Worm (Caenorhabditis elegans): Measurements from ENCODE around the gene ufd-3.

ufd-3 gene

DNA sequence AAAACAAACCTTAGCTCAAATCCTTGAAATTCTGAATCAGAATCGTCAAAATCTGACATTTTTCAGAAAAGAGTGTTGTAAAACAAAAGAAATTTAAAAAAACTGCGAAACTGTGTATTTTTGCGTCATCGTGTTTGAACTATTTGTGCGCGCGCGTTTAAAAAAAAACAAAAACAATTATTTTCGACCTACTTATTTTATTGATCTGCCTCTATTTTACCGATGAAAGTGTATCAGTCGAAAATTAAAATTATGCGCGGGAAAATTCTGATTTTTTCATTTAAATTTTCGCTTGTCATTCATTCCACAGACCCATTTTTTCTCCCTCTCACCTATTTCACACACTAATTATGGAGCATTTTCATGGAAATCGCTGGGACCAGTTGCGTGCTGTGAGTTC is 1.7 kb upstream of the ufd-3 start, which contains the start of the genes C05C10.7 and C05C10.5:
Gene C05C10.7, minus strand, starts transcription at position 95 of the 400 bp plus-strand sequence.
Gene C05C10.5, plus strand, starts transcription at position 164 of the 400 bp plus-strand sequence.
- TF ChIP-seq hmbx-1 (tag; optimal IDR thresholded peaks at IDR 0.05) (no peak), tbx-11 (GFP tag; IDR thresholded peaks at IDR 0.05) (no peak), hnd-1 (tag; optimal IDR thresholded peaks at IDR 0.05) (no peak), ama-1 (optimal IDR thresholded peaks at IDR 0.05) (no peak), tbx-37 (GFP tag; conservative IDR thresholded peaks at IDR 0.05) (no peak), scrt-1 (GFP tag; IDR thresholded peaks at IDR 0.05) (no peak), ceh-13 (GFP tag; optimal IDR thresholded peaks at IDR 0.05) (no peak), F13C5.2 (tag; optimal IDR thresholded peaks at IDR 0.05) (no peak), aly-1 (tag; optimal IDR thresholded peaks at IDR 0.05) (no peak), pes-1 (GFP tag; IDR thresholded peaks at IDR 0.05) (no peak), tra-4 (tag; optimal IDR thresholded peaks at IDR 0.05) (no peak), flt-1 (GFP tag; IDR thresholded peaks at IDR 0.05) (no peak), B0310.2 (tag; optimal IDR thresholded peaks at IDR 0.05) (no peak), hmg-4 (GFP tag; optimal IDR thresholded peaks at IDR 0.05) (no peak)

DNA sequence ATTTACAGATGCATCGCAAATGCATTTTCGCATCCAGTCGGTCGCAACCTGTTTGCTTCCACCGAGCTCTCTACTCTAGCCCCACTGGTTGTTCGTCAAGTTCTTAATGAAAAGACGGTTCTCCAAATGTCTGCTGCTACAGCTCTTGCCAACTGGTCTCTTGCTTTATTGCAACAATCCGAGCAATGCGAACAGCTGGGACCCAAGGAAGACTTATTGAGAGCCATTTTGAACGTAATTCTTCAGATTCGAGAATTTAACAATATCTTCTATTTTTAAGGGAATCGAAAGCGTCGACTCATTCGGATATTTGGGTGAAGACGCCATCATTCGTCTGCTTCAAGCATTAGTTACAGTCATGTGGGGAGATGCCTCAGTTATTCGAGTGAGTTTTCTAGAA is 2.7 kb downstream of the ufd-3 start:
- TF ChIP-seq ceh-13 (GFP tag; optimal IDR thresholded peaks at IDR 0.05) = no peak
- TF ChIP-seq ets-7 (tag; optimal IDR thresholded peaks at IDR 0.05) = no peak
- no peak for TF ChIP-seq tbx-11 (GFP tag; IDR thresholded peaks at IDR 0.05)
- no peak for TF ChIP-seq pes-1 (GFP tag; IDR thresholded peaks at IDR 0.05)
- TF ChIP-seq flt-1 (GFP tag; IDR thresholded peaks at IDR 0.05) = no peak
- no peak for TF ChIP-seq ceh-36 (tag; optimal IDR thresholded peaks at IDR 0.05)
- TF ChIP-seq F13C5.2 (tag; optimal IDR thresholded peaks at IDR 0.05) = no peak
- TF ChIP-seq scrt-1 (GFP tag; IDR thresholded peaks at IDR 0.05) = no peak
- no peak for TF ChIP-seq hmg-4 (GFP tag; optimal IDR thresholded peaks at IDR 0.05)
- no peak for TF ChIP-seq tra-4 (tag; optimal IDR thresholded peaks at IDR 0.05)
- TF ChIP-seq B0310.2 (tag; optimal IDR thresholded peaks at IDR 0.05) = no peak
- no peak for TF ChIP-seq aly-1 (tag; optimal IDR thresholded peaks at IDR 0.05)
- no peak for TF ChIP-seq sea-1 (GFP tag; conservative IDR thresholded peaks at IDR 0.05)
- no peak for TF ChIP-seq hnd-1 (tag; optimal IDR thresholded peaks at IDR 0.05)
- no peak for TF ChIP-seq hmbx-1 (tag; optimal IDR thresholded peaks at IDR 0.05)
- no peak for TF ChIP-seq ama-1 (optimal IDR thresholded peaks at IDR 0.05)

DNA sequence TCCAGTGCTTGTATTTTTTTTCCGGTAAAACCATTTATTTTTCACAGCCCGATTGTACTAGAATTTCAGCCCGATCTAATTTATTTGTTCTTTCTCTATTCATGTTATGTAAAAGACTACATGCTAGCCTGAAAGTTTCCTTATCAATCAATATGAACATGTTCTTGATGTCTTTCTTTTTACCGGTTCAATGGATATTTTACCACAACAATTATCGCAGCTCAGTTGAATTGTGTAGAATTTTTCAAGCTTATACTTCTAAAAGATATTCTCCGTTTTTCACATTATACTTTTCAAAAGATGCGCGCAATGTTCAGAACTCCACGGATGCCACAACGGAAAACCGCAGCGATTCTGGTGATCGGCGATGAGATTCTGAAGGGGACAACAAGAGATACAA is 3.3 kb downstream of the ufd-3 start, which contains the start of gene flad-1:
Gene flad-1, plus strand, starts transcription at position 301 of the 400 bp plus-strand sequence.
- TF ChIP-seq scrt-1 (GFP tag; IDR thresholded peaks at IDR 0.05) = no peak
- TF ChIP-seq tbx-11 (GFP tag; IDR thresholded peaks at IDR 0.05) = no peak
- no peak for TF ChIP-seq ceh-13 (GFP tag; optimal IDR thresholded peaks at IDR 0.05)
- no peak for TF ChIP-seq F13C5.2 (tag; optimal IDR thresholded peaks at IDR 0.05)
- TF ChIP-seq hmbx-1 (tag; optimal IDR thresholded peaks at IDR 0.05) = no peak

DNA sequence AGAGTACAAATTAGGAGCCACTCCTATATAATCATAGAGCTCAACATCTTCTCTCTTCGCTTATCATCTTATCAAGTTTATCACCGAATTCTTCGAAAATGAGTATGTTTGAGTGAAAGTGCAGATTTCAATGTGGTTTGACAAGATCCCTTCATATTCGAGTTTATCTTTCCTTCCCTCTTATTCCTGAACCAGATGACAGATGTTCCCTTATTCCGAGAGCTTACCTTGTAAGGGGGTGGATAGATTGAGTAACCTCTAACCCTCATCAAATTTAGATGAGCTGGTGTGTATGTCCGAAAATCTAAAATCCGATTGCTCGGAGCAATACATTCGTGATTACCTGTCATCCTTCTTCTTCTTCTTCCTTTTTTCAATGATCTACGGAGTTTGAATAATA is 8.1 kb downstream of the ufd-3 start:
- TF ChIP-seq tbx-11 (GFP tag; IDR thresholded peaks at IDR 0.05) = no peak
- TF ChIP-seq aly-1 (tag; optimal IDR thresholded peaks at IDR 0.05) = no peak
- TF ChIP-seq sea-1 (GFP tag; conservative IDR thresholded peaks at IDR 0.05) = no peak
- TF ChIP-seq ama-1 (optimal IDR thresholded peaks at IDR 0.05) = no peak
- no peak for TF ChIP-seq F13C5.2 (tag; optimal IDR thresholded peaks at IDR 0.05)
- no peak for TF ChIP-seq tbx-37 (GFP tag; conservative IDR thresholded peaks at IDR 0.05)
- no peak for TF ChIP-seq scrt-1 (GFP tag; IDR thresholded peaks at IDR 0.05)
- TF ChIP-seq ceh-36 (tag; optimal IDR thresholded peaks at IDR 0.05) = no peak
- TF ChIP-seq pes-1 (GFP tag; IDR thresholded peaks at IDR 0.05) = no peak
- TF ChIP-seq ceh-13 (GFP tag; optimal IDR thresholded peaks at IDR 0.05) = no peak
- TF ChIP-seq B0310.2 (tag; optimal IDR thresholded peaks at IDR 0.05) = no peak

DNA sequence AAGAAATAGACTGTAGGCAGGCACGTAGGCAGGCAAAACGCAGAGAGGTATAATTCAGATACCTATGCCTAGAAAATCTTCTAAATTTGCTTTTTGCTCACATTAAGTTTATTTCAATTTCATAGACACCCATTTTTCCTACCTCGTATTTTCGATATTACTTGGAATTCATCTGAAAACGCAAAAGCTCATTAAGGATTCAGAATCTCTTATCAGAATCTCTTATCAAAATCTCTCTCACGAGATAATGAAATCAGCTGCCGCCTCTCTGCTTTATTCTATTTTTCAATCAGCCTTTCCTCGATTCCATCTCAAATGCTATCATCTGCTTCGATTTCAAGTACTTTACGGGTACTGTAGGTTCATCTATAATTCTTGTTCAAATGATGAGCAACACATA is 11.3 kb downstream of the ufd-3 start:
- TF ChIP-seq aly-1 (tag; optimal IDR thresholded peaks at IDR 0.05) = no peak

DNA sequence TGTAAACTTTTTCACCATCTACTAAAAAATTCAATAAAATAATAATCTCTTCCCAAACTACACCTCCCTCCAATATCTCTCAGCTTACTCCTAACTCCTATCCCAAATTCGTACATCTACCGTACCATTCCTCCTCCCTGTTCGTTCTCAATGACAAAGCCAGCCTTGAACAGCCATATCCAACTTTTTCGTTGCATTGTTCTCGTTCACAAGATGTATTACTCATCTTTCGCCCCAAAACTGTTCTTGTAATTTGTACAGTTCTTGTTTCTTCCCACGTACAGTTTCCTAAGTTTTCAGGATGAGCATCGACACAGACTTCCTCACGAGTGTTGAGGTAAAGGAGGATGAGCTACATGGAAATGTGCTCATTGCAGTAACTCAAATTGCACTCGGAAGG is 14.3 kb downstream of the ufd-3 start, which contains the start of gene egl-43:
Gene egl-43, plus strand, starts transcription at position 301 of the 400 bp plus-strand sequence.
- TF ChIP-seq ceh-36 (tag; optimal IDR thresholded peaks at IDR 0.05) (no peak), ceh-13 (GFP tag; optimal IDR thresholded peaks at IDR 0.05) (no peak), tbx-11 (GFP tag; IDR thresholded peaks at IDR 0.05) (no peak), sea-1 (GFP tag; conservative IDR thresholded peaks at IDR 0.05) (no peak), aly-1 (tag; optimal IDR thresholded peaks at IDR 0.05) (no peak), F13C5.2 (tag; optimal IDR thresholded peaks at IDR 0.05) (no peak), flt-1 (GFP tag; IDR thresholded peaks at IDR 0.05) (no peak), scrt-1 (GFP tag; IDR thresholded peaks at IDR 0.05) (no peak), hmg-4 (GFP tag; optimal IDR thresholded peaks at IDR 0.05) (no peak), ama-1 (optimal IDR thresholded peaks at IDR 0.05) (no peak), hnd-1 (tag; optimal IDR thresholded peaks at IDR 0.05) (no peak), hmbx-1 (tag; optimal IDR thresholded peaks at IDR 0.05) (no peak), B0310.2 (tag; optimal IDR thresholded peaks at IDR 0.05) (no peak), pes-1 (GFP tag; IDR thresholded peaks at IDR 0.05) (no peak)

DNA sequence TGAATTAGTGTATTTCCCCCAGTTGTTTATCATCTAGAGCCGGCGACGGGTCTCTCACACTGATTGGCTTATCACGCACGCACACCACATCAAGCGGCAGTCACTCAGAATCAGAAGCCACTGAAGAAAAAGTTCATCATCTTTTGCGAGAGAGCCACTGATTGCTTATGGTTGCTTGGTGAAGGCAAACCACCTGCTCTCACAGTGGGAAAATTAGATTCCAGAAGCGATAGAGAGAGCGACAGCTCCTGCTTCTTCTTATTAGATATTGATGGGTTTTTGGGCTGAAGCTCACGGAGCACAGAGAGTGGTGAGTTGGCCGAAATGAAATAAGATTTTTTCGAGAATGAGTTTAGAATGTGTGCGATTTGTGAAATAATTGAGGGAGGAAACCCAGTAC is 15.6 kb downstream of the ufd-3 start:
- TF ChIP-seq ceh-13 (GFP tag; optimal IDR thresholded peaks at IDR 0.05) = no peak
- no peak for TF ChIP-seq tbx-11 (GFP tag; IDR thresholded peaks at IDR 0.05)
- no peak for TF ChIP-seq pes-1 (GFP tag; IDR thresholded peaks at IDR 0.05)
- no peak for TF ChIP-seq sea-1 (GFP tag; conservative IDR thresholded peaks at IDR 0.05)
- no peak for TF ChIP-seq hmbx-1 (tag; optimal IDR thresholded peaks at IDR 0.05)
- no peak for TF ChIP-seq aly-1 (tag; optimal IDR thresholded peaks at IDR 0.05)
- TF ChIP-seq flt-1 (GFP tag; IDR thresholded peaks at IDR 0.05) = no peak
- TF ChIP-seq F13C5.2 (tag; optimal IDR thresholded peaks at IDR 0.05) = no peak
- no peak for TF ChIP-seq ceh-36 (tag; optimal IDR thresholded peaks at IDR 0.05)
- TF ChIP-seq hnd-1 (tag; optimal IDR thresholded peaks at IDR 0.05) = no peak
- no peak for TF ChIP-seq scrt-1 (GFP tag; IDR thresholded peaks at IDR 0.05)
- no peak for TF ChIP-seq ets-7 (tag; optimal IDR thresholded peaks at IDR 0.05)
- no peak for TF ChIP-seq tbx-37 (GFP tag; conservative IDR thresholded peaks at IDR 0.05)
- no peak for TF ChIP-seq hmg-4 (GFP tag; optimal IDR thresholded peaks at IDR 0.05)
- TF ChIP-seq tra-4 (tag; optimal IDR thresholded peaks at IDR 0.05) = no peak
- TF ChIP-seq B0310.2 (tag; optimal IDR thresholded peaks at IDR 0.05) = no peak
- TF ChIP-seq ama-1 (optimal IDR thresholded peaks at IDR 0.05) = no peak

DNA sequence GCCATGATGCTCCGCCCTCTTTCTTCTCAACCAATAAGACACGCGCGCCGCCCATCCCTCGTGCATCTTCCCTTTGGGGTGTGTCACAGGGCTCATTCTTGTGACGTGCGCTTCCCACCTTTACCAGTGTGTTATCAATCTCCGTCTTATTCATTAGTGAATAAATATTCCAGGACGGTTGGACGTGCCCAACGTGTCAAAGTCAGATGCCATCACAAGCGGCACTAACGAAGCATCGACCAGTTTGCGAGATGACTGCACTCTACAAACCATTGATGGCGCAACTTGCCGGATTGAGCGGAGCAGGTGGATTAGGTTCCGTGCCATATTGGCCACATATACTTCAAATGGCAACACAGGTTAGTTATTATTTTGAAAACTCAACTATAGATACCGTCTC is 19.6 kb downstream of the ufd-3 start:
- TF ChIP-seq ets-7 (tag; optimal IDR thresholded peaks at IDR 0.05) = no peak
- no peak for TF ChIP-seq sea-1 (GFP tag; conservative IDR thresholded peaks at IDR 0.05)
- no peak for TF ChIP-seq aly-1 (tag; optimal IDR thresholded peaks at IDR 0.05)
- no peak for TF ChIP-seq pes-1 (GFP tag; IDR thresholded peaks at IDR 0.05)
- TF ChIP-seq flt-1 (GFP tag; IDR thresholded peaks at IDR 0.05) = no peak
- no peak for TF ChIP-seq ama-1 (optimal IDR thresholded peaks at IDR 0.05)
- no peak for TF ChIP-seq hnd-1 (tag; optimal IDR thresholded peaks at IDR 0.05)
- no peak for TF ChIP-seq B0310.2 (tag; optimal IDR thresholded peaks at IDR 0.05)
- TF ChIP-seq hmg-4 (GFP tag; optimal IDR thresholded peaks at IDR 0.05) = no peak
- no peak for TF ChIP-seq ceh-36 (tag; optimal IDR thresholded peaks at IDR 0.05)
- TF ChIP-seq F13C5.2 (tag; optimal IDR thresholded peaks at IDR 0.05) = no peak
- no peak for TF ChIP-seq tbx-11 (GFP tag; IDR thresholded peaks at IDR 0.05)
- TF ChIP-seq tra-4 (tag; optimal IDR thresholded peaks at IDR 0.05) = no peak
- no peak for TF ChIP-seq hmbx-1 (tag; optimal IDR thresholded peaks at IDR 0.05)
- no peak for TF ChIP-seq scrt-1 (GFP tag; IDR thresholded peaks at IDR 0.05)

All from whole organism, early embryonic.